Fruit fly (Drosophila melanogaster) whole organism: ENCODE results near the gene mRpL22.

ENCODE experiments used
- Dll ChIP-seq: fragments of >200 bp; optimal IDR thresholded peaks from 2 replicates; lab custom pipeline; 2017
- EcR ChIP-seq, 2 experiments: fragments of >200 bp; optimal IDR thresholded peaks; 2 replicates each; lab custom pipeline; 2017; ENCODE audit warnings: missing biosample characterization in 2 of 2, missing genetic modification characterization in 2 of 2, missing genetic modification reagents in 2 of 2
- pan ChIP-seq: fragments of >200 bp; optimal IDR thresholded peaks from 2 replicates; lab custom pipeline; 2017
- psq ChIP-seq: fragments of >200 bp; optimal IDR thresholded peaks from 2 replicates; lab custom pipeline; 2017
- usp ChIP-seq: fragments of >200 bp; optimal IDR thresholded peaks from 2 replicates; lab custom pipeline; 2017; ENCODE audit warnings: missing biosample characterization, missing genetic modification characterization, mixed read lengths

DNA sequence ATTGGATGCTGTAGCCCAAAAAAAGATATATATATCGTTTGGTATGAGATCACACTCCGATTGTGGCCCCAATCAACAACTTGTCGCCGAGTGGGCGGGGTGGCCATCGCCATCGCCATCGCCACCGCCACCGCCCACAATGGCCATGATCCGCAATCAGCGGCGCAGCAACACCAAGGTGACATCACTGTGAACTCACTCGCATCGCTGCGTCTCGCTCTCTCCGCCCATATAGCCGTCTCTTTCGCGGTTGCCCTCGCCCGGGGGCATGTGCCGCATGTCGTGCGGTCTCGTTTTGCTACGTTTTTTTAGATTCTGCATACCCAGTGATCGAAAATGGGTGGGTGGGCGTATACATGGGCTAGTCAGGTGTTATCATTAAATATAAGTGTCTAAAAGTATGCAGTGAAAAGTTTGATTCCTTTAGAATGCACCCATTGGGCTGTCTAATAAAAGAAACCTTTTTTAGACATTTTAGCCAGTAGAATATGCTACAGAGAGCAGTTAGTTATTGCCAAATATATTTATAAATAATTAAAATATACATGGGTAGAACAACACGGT, 16.8 kb upstream of the mRpL22 start:
- no peak for TF ChIP-seq Dll (lab: Kevin White, UChicago)
- no peak for TF ChIP-seq usp (GFP tag; lab: Kevin White, UChicago)
- no peak for TF ChIP-seq psq (lab: Kevin White, UChicago)
- no peak for TF ChIP-seq EcR (GFP tag; optimal IDR thresholded peaks at IDR 0.05; lab: Kevin White, UChicago)
- TF ChIP-seq pan (lab: Kevin White, UChicago), result no peak
